Fruit fly (Drosophila melanogaster) whole organism, prepupa: ENCODE measurements around the gene CG15739.

ENCODE experiments used
- Blimp-1 ChIP-seq: fragments of 200-800 bp; sonication (Bioruptor generic); optimal IDR thresholded peaks from 3 replicates; lab custom pipeline; 2017; ENCODE audit warnings: missing biosample characterization, missing genetic modification characterization, mild to moderate bottlenecking, moderate library complexity, missing genetic modification reagents
- CG10631 ChIP-seq: fragments of 200-800 bp; sonication (Bioruptor generic); optimal IDR thresholded peaks from 2 replicates; lab custom pipeline; 2016; ENCODE audit warnings: missing biosample characterization, missing genetic modification characterization
- CG11294 ChIP-seq: fragments of 200-800 bp; sonication (Bioruptor generic); IDR thresholded peaks from 2 replicates; pipeline ENCODE4 v1.3.6; 2022; ENCODE audit warnings: missing biosample characterization, missing genetic modification characterization
- CG16779 ChIP-seq: fragments of 200-800 bp; sonication (Bioruptor generic); optimal IDR thresholded peaks from 3 replicates; lab custom pipeline; 2017; ENCODE audit warnings: missing biosample characterization, mild to moderate bottlenecking, missing genetic modification characterization
- CG31627 ChIP-seq: fragments of 200-800 bp; sonication (Bioruptor generic); optimal IDR thresholded peaks from 3 replicates; lab custom pipeline; 2016; ENCODE audit warnings: missing biosample characterization, missing genetic modification characterization
- CG4318 ChIP-seq: fragments of 200-800 bp; sonication (Bioruptor generic); optimal IDR thresholded peaks from 3 replicates; lab custom pipeline; 2017; ENCODE audit warnings: missing biosample characterization, mild to moderate bottlenecking, missing genetic modification characterization
- Hr39 ChIP-seq: fragments of 200-800 bp; sonication (Bioruptor generic); optimal IDR thresholded peaks from 2 replicates; lab custom pipeline; 2016; ENCODE audit warnings: missing biosample characterization, missing genetic modification characterization
- Hr4 ChIP-seq: fragments of 200-800 bp; sonication (Bioruptor generic); optimal IDR thresholded peaks from 3 replicates; lab custom pipeline; 2016; ENCODE audit warnings: missing biosample characterization, missing genetic modification characterization
- OdsH ChIP-seq: fragments of 200-800 bp; sonication (Bioruptor generic); optimal IDR thresholded peaks from 3 replicates; lab custom pipeline; 2016; ENCODE audit warnings: missing biosample characterization, missing genetic modification characterization
- Smox ChIP-seq: fragments of 200-800 bp; sonication (Bioruptor generic); optimal IDR thresholded peaks from 3 replicates; lab custom pipeline; 2016; ENCODE audit warnings: missing biosample characterization, missing genetic modification characterization
- Sox102F ChIP-seq: fragments of 200-800 bp; sonication (Bioruptor generic); optimal IDR thresholded peaks from 2 replicates; lab custom pipeline; 2016; ENCODE audit warnings: missing biosample characterization, mild to moderate bottlenecking, missing genetic modification characterization
- esn ChIP-seq: fragments of 200-800 bp; sonication (Bioruptor generic); optimal IDR thresholded peaks from 2 replicates; lab custom pipeline; 2016; ENCODE audit warnings: missing biosample characterization, mild to moderate bottlenecking, missing genetic modification characterization, moderate library complexity
- salr ChIP-seq, 2 experiments: fragments of 200-800 bp; sonication (Bioruptor generic); optimal IDR thresholded peaks; 3 replicates each; lab custom pipeline; 2016 to 2018; ENCODE audit warnings: missing biosample characterization in 2 of 2, missing genetic modification characterization in 2 of 2, mild to moderate bottlenecking in 1 of 2
- svp ChIP-seq: fragments of 200-800 bp; sonication (Bioruptor generic); peaks from one replicate; lab custom pipeline; 2016; ENCODE audit warnings: missing biosample characterization, missing genetic modification characterization

DNA sequence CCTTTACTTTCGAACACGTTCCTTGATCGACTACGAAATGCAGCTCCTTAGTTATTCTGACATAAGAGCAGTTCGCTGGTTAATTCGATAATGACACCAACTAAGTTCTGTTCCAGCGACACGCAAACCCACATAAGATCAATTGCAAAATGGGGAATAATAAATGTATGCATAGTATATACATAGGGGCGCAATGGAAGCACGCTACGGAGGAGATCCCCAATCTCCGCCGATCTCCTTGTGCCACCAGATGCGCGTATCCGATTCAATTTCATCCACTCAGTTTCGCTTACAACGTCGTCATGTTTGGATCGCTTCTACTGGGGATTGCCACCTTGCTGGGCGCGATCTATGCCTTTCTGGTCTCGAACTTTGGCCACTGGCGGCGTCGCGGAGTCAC lies 33.8 kb upstream of the CG15739 start, which contains the start of gene Cyp28c1:
- TF ChIP-seq CG31627 (GFP tag; lab: Kevin White, UChicago) (no peak), CG16779 (tag; lab: Kevin White, UChicago) (no peak), Blimp-1 (no peak), salr (GFP tag; optimal IDR thresholded peaks at IDR 0.05; lab: Kevin White, UChicago) (no peak), Sox102F (GFP tag; lab: Kevin White, UChicago) (no peak), CG10631 (GFP tag; lab: Kevin White, UChicago) (no peak), svp (GFP tag; lab: Kevin White, UChicago) (no peak), CG4318 (GFP tag; lab: Kevin White, UChicago) (no peak), Hr39 (no peak), Smox (GFP tag; lab: Kevin White, UChicago) (no peak), OdsH (GFP tag; lab: Kevin White, UChicago) (no peak), CG11294 (no peak), Hr4 (GFP tag; lab: Kevin White, UChicago) (no peak), esn (GFP tag; lab: Kevin White, UChicago) (no peak)
